Worm (Caenorhabditis elegans) whole organism, early embryonic: ENCODE data around the gene T13F3.4.

Experiments used
- B0310.2 ChIP-seq: sonication (generic microtip); optimal IDR thresholded peaks from 2 replicates; lab custom pipeline; 2016; ENCODE audit warnings: mild to moderate bottlenecking, missing genetic modification characterization, missing compliant biosample characterization
- aly-1 ChIP-seq: sonication (generic microtip); optimal IDR thresholded peaks from 2 replicates; lab custom pipeline; 2016; ENCODE audit warnings: missing genetic modification characterization, missing compliant biosample characterization
- ama-1 ChIP-seq: fragments of 150-350 bp; optimal IDR thresholded peaks from 2 replicates; lab custom pipeline; 2014
- ceh-13 ChIP-seq: fragments of 200-800 bp; sonication (Bioruptor generic); optimal IDR thresholded peaks from 2 replicates; lab custom pipeline; 2018; ENCODE audit warnings: mild to moderate bottlenecking, missing genetic modification characterization, missing compliant biosample characterization
- ets-7 ChIP-seq: sonication (generic microtip); optimal IDR thresholded peaks from 2 replicates; lab custom pipeline; 2016; ENCODE audit warnings: missing genotype, missing genetic modification characterization, missing compliant biosample characterization
- flt-1 ChIP-seq: fragments of 200-800 bp; sonication (Bioruptor generic); IDR thresholded peaks from 2 replicates; pipeline ENCODE4 v1.3.6; 2022; ENCODE audit warnings: missing genetic modification characterization, missing compliant biosample characterization
- hmbx-1 ChIP-seq: sonication (generic microtip); optimal IDR thresholded peaks from 2 replicates; lab custom pipeline; 2016; ENCODE audit warnings: mild to moderate bottlenecking, missing genetic modification characterization, missing compliant biosample characterization
- hnd-1 ChIP-seq: sonication (generic microtip); optimal IDR thresholded peaks from 2 replicates; lab custom pipeline; 2016; ENCODE audit warnings: missing genetic modification characterization, missing compliant biosample characterization
- pes-1 ChIP-seq: fragments of 200-800 bp; sonication (Bioruptor generic); IDR thresholded peaks from 2 replicates; pipeline ENCODE4 v1.3.6; 2022; ENCODE audit warnings: missing genetic modification reagents, missing genetic modification characterization, missing compliant biosample characterization
- scrt-1 ChIP-seq: fragments of 200-800 bp; sonication (Bioruptor generic); IDR thresholded peaks from 2 replicates; pipeline ENCODE4 v1.3.6; 2022; ENCODE audit warnings: missing genetic modification characterization, missing compliant biosample characterization
- tbx-11 ChIP-seq: fragments of 200-800 bp; sonication (Bioruptor generic); IDR thresholded peaks from 2 replicates; pipeline ENCODE4 v1.3.6; 2022; ENCODE audit warnings: missing genetic modification characterization, missing compliant biosample characterization
- tbx-37 ChIP-seq: fragments of 200-800 bp; sonication (Bioruptor generic); conservative IDR thresholded peaks from 2 replicates; pipeline ENCODE4 v1.3.6; 2022; ENCODE audit warnings: missing genetic modification reagents, missing genetic modification characterization, missing compliant biosample characterization
- tra-4 ChIP-seq: sonication (generic microtip); optimal IDR thresholded peaks from 2 replicates; lab custom pipeline; 2017; ENCODE audit warnings: missing genetic modification characterization, missing compliant biosample characterization

DNA sequence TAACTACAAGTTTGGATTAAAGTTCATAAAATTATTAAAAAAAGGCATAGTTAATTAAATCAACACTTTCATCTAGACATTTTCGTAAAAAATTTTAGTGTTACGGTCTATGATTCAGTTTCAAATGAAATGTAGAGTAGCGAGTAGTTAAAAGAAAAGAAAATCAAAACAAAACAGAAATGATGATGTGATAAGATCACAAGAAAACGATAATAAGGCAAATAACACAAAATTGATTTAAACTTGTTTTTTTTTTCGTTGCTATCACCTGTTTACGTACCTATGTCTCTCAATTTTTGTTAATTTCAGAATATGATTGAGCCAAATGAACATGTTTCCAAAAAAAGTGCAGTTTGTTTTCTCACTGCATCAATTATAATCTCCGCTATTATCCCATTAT lies 36.5 kb downstream of the T13F3.4 start, which contains the start of the genes F21H7.2 and F21H7.12:
- TF ChIP-seq ama-1 (lab: Kevin White, UChicago) (no peak), flt-1 (GFP tag; lab: Robert Waterston, UW) (no peak), ets-7 (tag; lab: Kevin White, UChicago) (no peak), tra-4 (tag; lab: Kevin White, UChicago) (no peak), tbx-11 (GFP tag; lab: Robert Waterston, UW) (no peak), tbx-37 (GFP tag; lab: Robert Waterston, UW) (no peak), B0310.2 (tag; lab: Kevin White, UChicago) (no peak), hnd-1 (tag; lab: Kevin White, UChicago) (no peak), scrt-1 (no peak), ceh-13 (GFP tag; lab: Kevin White, UChicago) (no peak), aly-1 (tag; lab: Kevin White, UChicago) (no peak), pes-1 (GFP tag; lab: Robert Waterston, UW) (no peak), hmbx-1 (tag; lab: Kevin White, UChicago) (no peak)
